Fruit fly (Drosophila melanogaster): ENCODE results near the gene CG13398.

CG13398 gene

DNA sequence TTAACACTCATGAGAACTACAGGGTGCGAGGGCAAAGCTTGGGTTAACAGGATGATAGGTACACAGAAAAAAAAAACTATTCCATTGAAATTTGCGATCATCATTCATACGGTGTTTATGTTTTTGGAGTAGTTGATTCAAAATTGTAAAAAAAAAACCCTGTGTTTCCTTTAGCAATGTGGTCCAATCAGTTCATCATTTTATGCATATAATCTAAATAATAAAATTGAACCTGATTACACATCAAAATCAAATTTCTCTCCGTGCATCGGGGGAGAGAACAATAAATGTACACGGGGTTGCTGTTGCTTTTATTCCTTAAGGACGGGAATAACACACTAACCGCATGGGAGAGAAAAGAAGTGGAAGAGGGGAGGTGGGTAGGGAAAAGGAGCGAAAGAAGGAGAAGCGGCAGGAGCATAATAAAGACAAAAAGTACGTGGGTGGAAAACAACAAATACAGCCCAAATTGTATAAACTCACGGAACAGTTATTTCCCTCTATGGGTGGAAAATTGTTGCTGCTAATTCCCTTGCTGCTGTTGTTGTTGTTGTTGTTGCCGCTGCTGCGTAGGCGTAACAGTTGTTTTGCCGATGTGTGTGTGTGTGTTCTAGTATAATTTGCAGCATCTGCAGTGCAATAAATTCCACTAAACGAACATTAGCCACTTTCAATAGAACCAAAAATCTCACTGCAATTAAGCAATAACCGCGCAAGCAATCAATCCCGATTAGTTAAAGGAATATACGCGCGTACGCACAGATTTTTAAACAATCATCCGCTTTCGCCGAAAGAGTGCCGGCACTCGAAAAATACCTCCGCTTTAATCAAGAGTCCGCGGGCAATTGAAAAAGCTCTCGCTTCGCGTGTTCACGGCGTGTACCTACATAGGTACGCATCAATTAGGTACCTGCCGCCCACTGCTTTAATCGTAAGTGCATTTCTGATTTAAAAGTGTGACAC lies 48.4 kb upstream of the CG13398 start, which contains the start of gene Agpat2 (continued):
- TF ChIP-seq CG7372 (GFP tag; IDR thresholded peaks at IDR 0.05) = peak; percentile 41; the same call in 1 of the 2 replicates
- peak; percentile 78 for TF ChIP-seq E2f1 (GFP tag; IDR thresholded peaks at IDR 0.05)
- TF ChIP-seq pb (GFP tag; optimal IDR thresholded peaks at IDR 0.05) = peak; percentile 32
- peak; percentile 80 for TF ChIP-seq slp2 (GFP tag; optimal IDR thresholded peaks at IDR 0.05)
- 0 out of 3 replicates have a peak, but pooled peaks have one; percentile 9 for TF ChIP-seq sr (GFP tag; IDR thresholded peaks at IDR 0.05)
- TF ChIP-seq CG8765 (GFP tag; IDR thresholded peaks at IDR 0.05) = peak; percentile 8; the same call in 1 of the 2 replicates
- TF ChIP-seq gcm (GFP tag; optimal IDR thresholded peaks at IDR 0.05) = peak; percentile 83
- TF ChIP-seq tio (GFP tag; optimal IDR thresholded peaks at IDR 0.05) = peak; percentile 83
- no peak for TF ChIP-seq hkb (optimal IDR thresholded peaks at IDR 0.05)
- peak; percentile 81 for TF ChIP-seq hkb (GFP tag; IDR thresholded peaks at IDR 0.05)
- peak; percentile 31 for TF ChIP-seq CG4617 (GFP tag; optimal IDR thresholded peaks at IDR 0.05; ENCODE audit: borderline replicate concordance)
- peak; percentile 81 for TF ChIP-seq tin (GFP tag; optimal IDR thresholded peaks at IDR 0.05)
- TF ChIP-seq esg (GFP tag; conservative IDR thresholded peaks at IDR 0.05) = peak; percentile 68
- TF ChIP-seq peb (GFP tag; IDR thresholded peaks at IDR 0.05) = peak; percentile 51; the same call in 1 of the 2 replicates
- TF ChIP-seq gsb-n (tag; optimal IDR thresholded peaks at IDR 0.05) = peak; percentile 86
- no peak for TF ChIP-seq hb (GFP tag; IDR thresholded peaks at IDR 0.05; ENCODE audit: partially characterized antibody)
- no peak for TF ChIP-seq pita (GFP tag; optimal IDR thresholded peaks at IDR 0.05)
- TF ChIP-seq salm (tag; optimal IDR thresholded peaks at IDR 0.05) = peak; percentile 78
- peak; percentile 80 for TF ChIP-seq CG12104 (GFP tag; optimal IDR thresholded peaks at IDR 0.05)
- peak; percentile 90 for TF ChIP-seq CG17359 (tag; optimal IDR thresholded peaks at IDR 0.05)
- TF ChIP-seq CG12659 (GFP tag; optimal IDR thresholded peaks at IDR 0.05) = peak; percentile 80
- TF ChIP-seq nau (GFP tag; optimal IDR thresholded peaks at IDR 0.05) = peak; percentile 83
- TF ChIP-seq repo (GFP tag; optimal IDR thresholded peaks at IDR 0.05) = peak; percentile 59
- peak; percentile 84 for TF ChIP-seq Chrac-16 (GFP tag; optimal IDR thresholded peaks at IDR 0.05)
- peak; percentile 89 for TF ChIP-seq CG10979 (tag; optimal IDR thresholded peaks at IDR 0.05)
- peak; percentile 58; the same call in 1 of the 2 replicates for TF ChIP-seq aop (GFP tag; IDR thresholded peaks at IDR 0.05)
- peak; percentile 74 for TF ChIP-seq CG30431 (GFP tag; optimal IDR thresholded peaks at IDR 0.05)
- TF ChIP-seq HLH54F (GFP tag; optimal IDR thresholded peaks at IDR 0.05) = peak; percentile 76
- TF ChIP-seq CG3847 (GFP tag; IDR thresholded peaks at IDR 0.05) = peak; percentile 65
- peak; percentile 16 for TF ChIP-seq exex (tag; optimal IDR thresholded peaks at IDR 0.05)
- no peak for TF ChIP-seq CG2129 (GFP tag; IDR thresholded peaks at IDR 0.05; ENCODE audit: partially characterized antibody)
- peak; percentile 64 for TF ChIP-seq sqz (GFP tag; optimal IDR thresholded peaks at IDR 0.05)
- TF ChIP-seq CG16863 (GFP tag; optimal IDR thresholded peaks at IDR 0.05) = peak; percentile 80
- peak; percentile 69 for TF ChIP-seq CG9932 (GFP tag; IDR thresholded peaks at IDR 0.05)
- TF ChIP-seq CG4360 (GFP tag; IDR thresholded peaks at IDR 0.05) = peak; percentile 87
- peak; percentile 74 for TF ChIP-seq Spps (tag; optimal IDR thresholded peaks at IDR 0.05)
- TF ChIP-seq CG8944 (GFP tag; optimal IDR thresholded peaks at IDR 0.05) = peak; percentile 78
- TF ChIP-seq Vsx1 (GFP tag; optimal IDR thresholded peaks at IDR 0.05) = peak; percentile 48
- TF ChIP-seq HmgZ (tag; optimal IDR thresholded peaks at IDR 0.05) = peak; percentile 61
- TF ChIP-seq usp (GFP tag; optimal IDR thresholded peaks at IDR 0.05) = no peak
- peak; percentile 66 for TF ChIP-seq D19B (GFP tag; optimal IDR thresholded peaks at IDR 0.05)
- peak; percentile 30; the same call in 1 of the 2 replicates for TF ChIP-seq Doc2 (GFP tag; IDR thresholded peaks at IDR 0.05)
- peak; percentile 88 for TF ChIP-seq PHDP (tag; optimal IDR thresholded peaks at IDR 0.05)
- peak; percentile 74 for TF ChIP-seq CG12219 (GFP tag; optimal IDR thresholded peaks at IDR 0.05)
- peak; percentile 85 for TF ChIP-seq Meics (GFP tag; optimal IDR thresholded peaks at IDR 0.05)
- peak; percentile 73 for TF ChIP-seq jumu (GFP tag; optimal IDR thresholded peaks at IDR 0.05)
- peak; percentile 77 for TF ChIP-seq chn (GFP tag; optimal IDR thresholded peaks at IDR 0.05)
- no peak for TF ChIP-seq pfk (GFP tag; optimal IDR thresholded peaks at IDR 0.05)
- TF ChIP-seq mam (GFP tag; optimal IDR thresholded peaks at IDR 0.05) = peak; percentile 80

Measured in whole organism, embryonic.